Worm (Caenorhabditis elegans) whole organism, young adult: Measurements from ENCODE around the gene F01D5.6.

ENCODE experiments used
- ama-1 ChIP-seq, 3 experiments: fragments of 150-350 bp in 1 of 3; sonication (generic microtip) in 2 of 3; optimal IDR thresholded peaks; 2 replicates each; lab custom pipeline; 2014 to 2018; ENCODE audit warnings: missing biosample characterization in 2 of 3, missing genetic modification characterization in 2 of 3, missing genetic modification reagents in 2 of 3
- egrh-3 ChIP-seq: fragments of 200-800 bp; sonication (Bioruptor generic); IDR thresholded peaks from 2 replicates; pipeline ENCODE4 v1.3.6; 2022; ENCODE audit warnings: missing genetic modification reagents, missing genetic modification characterization, missing compliant biosample characterization
- lin-35 ChIP-seq, 3 experiments: fragments of 150-350 bp in 2 of 3; sonication (generic microtip) in 1 of 3; optimal IDR thresholded peaks; 2 replicates each; lab custom pipeline; 2014 to 2018; ENCODE audit warnings: missing biosample characterization in 3 of 3, missing genetic modification characterization in 3 of 3, missing genetic modification reagents in 3 of 3
- sdz-38 ChIP-seq: sonication (generic microtip); optimal IDR thresholded peaks from 2 replicates; lab custom pipeline; 2016; ENCODE audit warnings: missing genotype, missing genetic modification characterization, missing compliant biosample characterization
- sea-2 ChIP-seq: fragments of 200-800 bp; sonication (Bioruptor generic); IDR thresholded peaks from 2 replicates; pipeline ENCODE4 v1.3.6; 2022; ENCODE audit warnings: missing genetic modification characterization, missing compliant biosample characterization

DNA sequence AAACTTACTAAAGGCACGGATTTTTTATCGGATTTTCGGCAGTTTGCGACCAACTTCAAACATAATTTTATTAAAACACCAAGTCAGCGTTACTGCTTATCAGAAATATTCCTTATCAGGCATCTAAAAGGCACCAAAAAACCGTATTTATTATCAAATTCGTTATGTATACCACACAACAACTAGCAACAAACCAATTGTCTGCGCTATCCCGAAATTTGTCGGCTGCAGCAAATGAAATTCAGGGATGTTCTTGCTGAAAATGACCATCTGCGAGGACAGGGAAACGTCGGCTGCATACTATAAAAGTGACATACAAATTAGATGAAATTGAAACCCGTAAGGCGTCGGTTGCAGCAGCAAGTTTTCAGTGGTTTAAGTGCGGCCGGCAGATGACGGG, 8.3 kb upstream of the F01D5.6 start:
- TF ChIP-seq sdz-38 (tag; lab: Kevin White, UChicago) (no peak), sea-2 (GFP tag; lab: Robert Waterston, UW) (no peak), egrh-3 (no peak), ama-1 (optimal IDR thresholded peaks at IDR 0.05; lab: Kevin White, UChicago) (no peak), ama-1 (GFP tag; optimal IDR thresholded peaks at IDR 0.05; lab: Kevin White, UChicago) (no peak), lin-35 (GFP tag; optimal IDR thresholded peaks at IDR 0.05; lab: Kevin White, UChicago) (no peak)
